Fruit fly (Drosophila melanogaster): Measurements from ENCODE around the gene bam.

Gene bam

dm6 chr3R:25232271-25232989 is 12.5 kb downstream of the bam start, which contains the start of gene Cad96Cb (continued):
- peak; percentile 63 for TF ChIP-seq pho (GFP tag; optimal IDR thresholded peaks at IDR 0.05)
- no peak for TF ChIP-seq cad (GFP tag; optimal IDR thresholded peaks at IDR 0.05)
- no peak for TF ChIP-seq CG6683 (GFP tag; optimal IDR thresholded peaks at IDR 0.05)
- TF ChIP-seq rib (GFP tag; IDR thresholded peaks at IDR 0.05), result no peak
- no peak for TF ChIP-seq CG17568 (GFP tag; optimal IDR thresholded peaks at IDR 0.05)
- peak; percentile 82 for TF ChIP-seq CG18619 (GFP tag; optimal IDR thresholded peaks at IDR 0.05)
- peak; percentile 88 for TF ChIP-seq CG15601 (tag; optimal IDR thresholded peaks at IDR 0.05)
- TF ChIP-seq mirr (GFP tag; optimal IDR thresholded peaks at IDR 0.05), result no peak
- peak; percentile 77 for TF ChIP-seq Xbp1 (GFP tag; optimal IDR thresholded peaks at IDR 0.05)
- no peak for TF ChIP-seq CG6791 (GFP tag; IDR thresholded peaks at IDR 0.05; ENCODE audit: partially characterized antibody)
- peak; percentile 84 for TF ChIP-seq CG17829 (tag; optimal IDR thresholded peaks at IDR 0.05)
- TF ChIP-seq crc (GFP tag; optimal IDR thresholded peaks at IDR 0.05), result peak; percentile 59
- peak; percentile 89 for TF ChIP-seq dmrt11E (tag; optimal IDR thresholded peaks at IDR 0.05)
- TF ChIP-seq CG18262 (tag; optimal IDR thresholded peaks at IDR 0.05), result peak; percentile 95
- no peak for TF ChIP-seq bigmax (GFP tag; optimal IDR thresholded peaks at IDR 0.05)
- peak; percentile 60 for TF ChIP-seq seq (GFP tag; IDR thresholded peaks at IDR 0.05)
- TF ChIP-seq Hsf (GFP tag; optimal IDR thresholded peaks at IDR 0.05), result peak; percentile 81
- TF ChIP-seq da (GFP tag; optimal IDR thresholded peaks at IDR 0.05), result peak; percentile 41
- TF ChIP-seq nau (GFP tag; optimal IDR thresholded peaks at IDR 0.05), result no peak
- TF ChIP-seq CG2129 (GFP tag; IDR thresholded peaks at IDR 0.05; ENCODE audit: partially characterized antibody), result no peak
- peak; percentile 75 for TF ChIP-seq eyg (GFP tag; optimal IDR thresholded peaks at IDR 0.05)
- TF ChIP-seq sob (GFP tag; IDR thresholded peaks at IDR 0.05), result no peak
- no peak for TF ChIP-seq CG7745 (tag; optimal IDR thresholded peaks at IDR 0.05)
- peak; percentile 48 for TF ChIP-seq scrt (GFP tag; optimal IDR thresholded peaks at IDR 0.05)
- peak; percentile 36; the same call in 2 of the 4 replicates for TF ChIP-seq Gug (GFP tag; IDR thresholded peaks at IDR 0.05)
- TF ChIP-seq CkIIα-i1 (GFP tag; IDR thresholded peaks at IDR 0.05), result no peak
- TF ChIP-seq CG11696 (GFP tag; IDR thresholded peaks at IDR 0.05), result peak; percentile 87
- peak; percentile 76 for TF ChIP-seq CG18764 (GFP tag; optimal IDR thresholded peaks at IDR 0.05)
- peak; percentile 62; the same call in 1 of the 2 replicates for TF ChIP-seq stc (GFP tag; IDR thresholded peaks at IDR 0.05)
- TF ChIP-seq CG14965 (GFP tag; optimal IDR thresholded peaks at IDR 0.05; ENCODE audit: borderline replicate concordance), result peak; percentile 40
- peak; percentile 21 for TF ChIP-seq Sry-δ (GFP tag; optimal IDR thresholded peaks at IDR 0.05)
- TF ChIP-seq CG8290 (GFP tag; optimal IDR thresholded peaks at IDR 0.05), result no peak
- TF ChIP-seq CG8290 (tag; optimal IDR thresholded peaks at IDR 0.05), result peak in 1 of 2 experiments; percentile 3
- no peak for TF ChIP-seq NFAT (GFP tag; IDR thresholded peaks at IDR 0.05)
- TF ChIP-seq CG10431 (GFP tag; optimal IDR thresholded peaks at IDR 0.05), result peak; percentile 76
- peak; percentile 50 for TF ChIP-seq maf-S (GFP tag; optimal IDR thresholded peaks at IDR 0.05)
- TF ChIP-seq Atf-2 (GFP tag; optimal IDR thresholded peaks at IDR 0.05), result peak; percentile 88
- peak; percentile 0 for TF ChIP-seq zfh2 (GFP tag; optimal IDR thresholded peaks at IDR 0.05)
- TF ChIP-seq fd102C (GFP tag; optimal IDR thresholded peaks at IDR 0.05), result no peak
- no peak for TF ChIP-seq gsb (GFP tag; IDR thresholded peaks at IDR 0.05)
- TF ChIP-seq CG14860 (GFP tag; IDR thresholded peaks at IDR 0.05; ENCODE audit: partially characterized antibody), result no peak
- TF ChIP-seq hbn (GFP tag; IDR thresholded peaks at IDR 0.05; ENCODE audit: partially characterized antibody), result no peak
- TF ChIP-seq CG12744 (GFP tag; optimal IDR thresholded peaks at IDR 0.05), result peak; percentile 69
- TF ChIP-seq CG6272 (GFP tag; IDR thresholded peaks at IDR 0.05), result no peak
- peak; percentile 97 for TF ChIP-seq CG17361 (GFP tag; IDR thresholded peaks at IDR 0.05)
- TF ChIP-seq bab2 (GFP tag; optimal IDR thresholded peaks at IDR 0.05), result peak; percentile 80
- peak; percentile 67 for TF ChIP-seq Nf-YB (GFP tag; optimal IDR thresholded peaks at IDR 0.05)
- peak; percentile 48 for TF ChIP-seq CG4707 (GFP tag; optimal IDR thresholded peaks at IDR 0.05)
- peak; percentile 70 for TF ChIP-seq CG8089 (GFP tag; optimal IDR thresholded peaks at IDR 0.05)
- peak; percentile 56 for TF ChIP-seq Usf (GFP tag; optimal IDR thresholded peaks at IDR 0.05)
